Worm (Caenorhabditis elegans) whole organism, L1 larva: Measurements from ENCODE around the gene rmh-2.

ENCODE experiments used
- F16B12.6 ChIP-seq: fragments of 150-350 bp; optimal IDR thresholded peaks from 2 replicates; lab custom pipeline; 2014; ENCODE audit warnings: missing biosample characterization, missing genetic modification characterization
- aly-2 ChIP-seq: fragments of 150-350 bp; optimal IDR thresholded peaks from 2 replicates; lab custom pipeline; 2014; ENCODE audit warnings: missing biosample characterization, missing genetic modification characterization
- ama-1 ChIP-seq: fragments of 150-350 bp; optimal IDR thresholded peaks from 2 replicates; lab custom pipeline; 2014
- ceh-63 ChIP-seq: fragments of 200-800 bp; sonication (Bioruptor generic); optimal IDR thresholded peaks from 2 replicates; lab custom pipeline; 2018; ENCODE audit warnings: mild to moderate bottlenecking, missing genetic modification characterization, missing compliant biosample characterization
- ceh-82 ChIP-seq, 3 experiments: fragments of 150-350 bp in 1 of 3; sonication (generic microtip) in 2 of 3; optimal IDR thresholded peaks; 2 replicates each; lab custom pipeline; 2014 to 2017; ENCODE audit warnings: missing biosample characterization in 3 of 3, missing genetic modification characterization in 3 of 3
- ceh-88 ChIP-seq: fragments of 200-800 bp; sonication (Bioruptor generic); IDR thresholded peaks from 2 replicates; pipeline ENCODE4 v1.3.6; 2022; ENCODE audit warnings: missing genetic modification characterization, missing compliant biosample characterization
- ceh-90 ChIP-seq: sonication (generic microtip); optimal IDR thresholded peaks from 2 replicates; lab custom pipeline; 2016; ENCODE audit warnings: missing genetic modification characterization, missing compliant biosample characterization
- dpl-1 ChIP-seq, 3 experiments: fragments of 150-350 bp in 2 of 3; sonication (generic microtip) in 1 of 3; optimal IDR thresholded peaks; 2 replicates each; lab custom pipeline; 2014 to 2017; ENCODE audit warnings: missing biosample characterization in 3 of 3, missing genetic modification characterization in 3 of 3, missing genetic modification reagents in 3 of 3
- dsc-1 ChIP-seq: sonication (generic microtip); optimal IDR thresholded peaks from 2 replicates; lab custom pipeline; 2016; ENCODE audit warnings: mild to moderate bottlenecking, missing genetic modification characterization, missing compliant biosample characterization
- efl-3 ChIP-seq: fragments of 200-800 bp; sonication (Bioruptor generic); optimal IDR thresholded peaks from 2 replicates; lab custom pipeline; 2018; ENCODE audit warnings: mild to moderate bottlenecking, missing genetic modification characterization, missing compliant biosample characterization
- egl-13 ChIP-seq: sonication (generic microtip); optimal IDR thresholded peaks from 2 replicates; lab custom pipeline; 2016; ENCODE audit warnings: missing genotype, missing genetic modification reagents, missing genetic modification characterization, missing compliant biosample characterization
- ets-5 ChIP-seq: fragments of 200-800 bp; sonication (Bioruptor generic); IDR thresholded peaks from 2 replicates; pipeline ENCODE4 v1.3.6; 2022; ENCODE audit warnings: missing genetic modification characterization, missing compliant biosample characterization
- fkh-10 ChIP-seq: sonication (generic microtip); optimal IDR thresholded peaks from 2 replicates; lab custom pipeline; 2017; ENCODE audit warnings: missing biosample characterization, missing genetic modification reagents, missing genetic modification characterization
- fkh-8 ChIP-seq: sonication (generic microtip); optimal IDR thresholded peaks from 2 replicates; lab custom pipeline; 2016; ENCODE audit warnings: mild to moderate bottlenecking, missing genetic modification characterization, missing compliant biosample characterization
- grh-1 ChIP-seq: fragments of 200-800 bp; sonication (Bioruptor generic); IDR thresholded peaks from 2 replicates; pipeline ENCODE4 v1.3.6; 2022; ENCODE audit warnings: missing genetic modification reagents, missing genetic modification characterization, missing compliant biosample characterization
- hlh-17 ChIP-seq: fragments of 200-800 bp; sonication (Bioruptor generic); optimal IDR thresholded peaks from 2 replicates; lab custom pipeline; 2018; ENCODE audit warnings: missing genetic modification characterization, mild to moderate bottlenecking, missing compliant biosample characterization, moderate library complexity, borderline replicate concordance
- hlh-4 ChIP-seq: sonication (generic microtip); optimal IDR thresholded peaks from 2 replicates; lab custom pipeline; 2016; ENCODE audit warnings: mild to moderate bottlenecking, missing genetic modification characterization, missing compliant biosample characterization
- lin-13 ChIP-seq: fragments of 150-350 bp; optimal IDR thresholded peaks from 2 replicates; lab custom pipeline; 2014; ENCODE audit warnings: missing biosample characterization, missing genetic modification reagents, missing genetic modification characterization
- lin-14 ChIP-seq: fragments of 200-800 bp; sonication (Bioruptor generic); optimal IDR thresholded peaks from 2 replicates; lab custom pipeline; 2018; ENCODE audit warnings: mild to moderate bottlenecking, missing genetic modification characterization, moderate library complexity, missing compliant biosample characterization
- lin-15B ChIP-seq: fragments of 150-350 bp; sonication (generic microtip); optimal IDR thresholded peaks from 3 replicates; lab custom pipeline; 2014; ENCODE audit warnings: missing biosample characterization, missing genetic modification characterization
- lin-39 ChIP-seq: fragments of 150-350 bp; optimal IDR thresholded peaks from 2 replicates; lab custom pipeline; 2014; ENCODE audit warnings: missing biosample characterization, missing genetic modification reagents, missing genetic modification characterization
- lir-3 ChIP-seq: sonication (generic microtip); optimal IDR thresholded peaks from 2 replicates; lab custom pipeline; 2016; ENCODE audit warnings: mild to moderate bottlenecking, missing genetic modification characterization, moderate library complexity, missing compliant biosample characterization; ENCODE audit not compliant: poor library complexity
- lsy-2 ChIP-seq, 2 experiments: fragments of 150-350 bp; optimal IDR thresholded peaks; 2 replicates each; lab custom pipeline; 2014; ENCODE audit warnings: missing biosample characterization in 2 of 2, missing genetic modification characterization in 2 of 2
- mab-9 ChIP-seq: fragments of 200-800 bp; sonication (Bioruptor generic); IDR thresholded peaks from 2 replicates; pipeline ENCODE4 v1.3.6; 2022; ENCODE audit warnings: missing genetic modification reagents, missing genetic modification characterization, missing compliant biosample characterization
- mep-1 ChIP-seq: fragments of 150-350 bp; optimal IDR thresholded peaks from 2 replicates; lab custom pipeline; 2014; ENCODE audit warnings: missing biosample characterization, missing genetic modification characterization
- nhr-19 ChIP-seq: fragments of 200-800 bp; sonication (Bioruptor generic); conservative IDR thresholded peaks from 2 replicates; pipeline ENCODE4 v1.3.6; 2022; ENCODE audit warnings: missing genetic modification characterization, missing compliant biosample characterization
- nhr-20 ChIP-seq: sonication (generic microtip); optimal IDR thresholded peaks from 2 replicates; lab custom pipeline; 2016; ENCODE audit warnings: mild to moderate bottlenecking, missing genetic modification characterization, missing compliant biosample characterization
- nhr-237 ChIP-seq: fragments of 150-350 bp; optimal IDR thresholded peaks from 2 replicates; lab custom pipeline; 2014; ENCODE audit warnings: missing biosample characterization, missing genetic modification characterization
- nhr-28 ChIP-seq: fragments of 150-350 bp; optimal IDR thresholded peaks from 2 replicates; lab custom pipeline; 2014; ENCODE audit warnings: missing biosample characterization, missing genetic modification characterization
- nhr-47 ChIP-seq: sonication (generic microtip); optimal IDR thresholded peaks from 2 replicates; lab custom pipeline; 2016; ENCODE audit warnings: mild to moderate bottlenecking, missing genetic modification characterization, moderate library complexity, missing compliant biosample characterization
- nhr-71 ChIP-seq: sonication (generic microtip); optimal IDR thresholded peaks from 2 replicates; lab custom pipeline; 2016; ENCODE audit warnings: mild to moderate bottlenecking, missing genetic modification characterization, moderate library complexity, missing compliant biosample characterization
- nhr-76 ChIP-seq: sonication (generic microtip); optimal IDR thresholded peaks from 2 replicates; lab custom pipeline; 2017; ENCODE audit warnings: missing biosample characterization, missing genetic modification characterization
- nhr-77 ChIP-seq: fragments of 150-350 bp; optimal IDR thresholded peaks from 2 replicates; lab custom pipeline; 2014; ENCODE audit warnings: missing biosample characterization, missing genetic modification characterization
- nhr-85 ChIP-seq: sonication (generic microtip); peaks from one replicate; lab custom pipeline; 2016; ENCODE audit warnings: missing genetic modification characterization, inconsistent platforms, missing compliant biosample characterization
- nhr-90 ChIP-seq: sonication (generic microtip); optimal IDR thresholded peaks from 2 replicates; lab custom pipeline; 2016; ENCODE audit warnings: mild to moderate bottlenecking, missing genetic modification characterization, missing compliant biosample characterization; ENCODE audit not compliant: poor library complexity
- pag-3 ChIP-seq: sonication (generic microtip); optimal IDR thresholded peaks from 2 replicates; lab custom pipeline; 2017; ENCODE audit warnings: missing genetic modification characterization, mild to moderate bottlenecking, missing compliant biosample characterization, antibody characterized with exemption, borderline replicate concordance; ENCODE audit not compliant: insufficient read depth
- pqm-1 ChIP-seq: sonication (generic microtip); optimal IDR thresholded peaks from 3 replicates; lab custom pipeline; 2017; ENCODE audit warnings: missing biosample characterization, missing genetic modification characterization
- rnt-1 ChIP-seq: sonication (generic microtip); optimal IDR thresholded peaks from 2 replicates; lab custom pipeline; 2016; ENCODE audit warnings: mild to moderate bottlenecking, missing genetic modification characterization, moderate library complexity, missing compliant biosample characterization
- snpc-4 ChIP-seq: fragments of 150-350 bp; optimal IDR thresholded peaks from 2 replicates; lab custom pipeline; 2014; ENCODE audit warnings: missing biosample characterization, missing genetic modification characterization
- snu-23 ChIP-seq: sonication (generic microtip); optimal IDR thresholded peaks from 2 replicates; lab custom pipeline; 2016; ENCODE audit warnings: missing genetic modification characterization, missing compliant biosample characterization
- sptf-1 ChIP-seq: fragments of 150-350 bp; optimal IDR thresholded peaks from 2 replicates; lab custom pipeline; 2014; ENCODE audit warnings: missing biosample characterization, missing genetic modification characterization
- tbx-2 ChIP-seq: sonication (generic microtip); optimal IDR thresholded peaks from 2 replicates; lab custom pipeline; 2016; ENCODE audit warnings: missing genetic modification characterization, missing compliant biosample characterization
- tlp-1 ChIP-seq: fragments of 150-350 bp; optimal IDR thresholded peaks from 2 replicates; lab custom pipeline; 2014; ENCODE audit warnings: missing biosample characterization, missing genetic modification characterization
- unc-130 ChIP-seq: fragments of 150-350 bp; optimal IDR thresholded peaks from 2 replicates; lab custom pipeline; 2017; ENCODE audit warnings: missing biosample characterization, missing genetic modification characterization, inconsistent platforms
- unc-30 ChIP-seq: sonication (generic microtip); optimal IDR thresholded peaks from 2 replicates; lab custom pipeline; 2017; ENCODE audit warnings: missing biosample characterization, missing genetic modification characterization
- unc-86 ChIP-seq: sonication (generic microtip); optimal IDR thresholded peaks from 2 replicates; lab custom pipeline; 2016; ENCODE audit warnings: missing genetic modification characterization, missing compliant biosample characterization
- unc-98 ChIP-seq: fragments of 200-800 bp; sonication (Bioruptor generic); IDR thresholded peaks from 2 replicates; pipeline ENCODE4 v1.3.6; 2022; ENCODE audit warnings: missing genetic modification characterization, missing compliant biosample characterization
- vab-15 ChIP-seq: sonication (generic microtip); optimal IDR thresholded peaks from 2 replicates; lab custom pipeline; 2017; ENCODE audit warnings: missing genotype, mild to moderate bottlenecking, missing genetic modification characterization, missing compliant biosample characterization
- xbp-1 ChIP-seq: sonication (generic microtip); optimal IDR thresholded peaks from 2 replicates; lab custom pipeline; 2016; ENCODE audit warnings: missing genetic modification characterization, missing compliant biosample characterization
- ztf-11 ChIP-seq, 2 experiments: sonication (generic microtip); optimal IDR thresholded peaks; 2 replicates each; lab custom pipeline; 2016 to 2017; ENCODE audit warnings: missing genetic modification characterization in 2 of 2, missing biosample characterization in 1 of 2, missing compliant biosample characterization in 1 of 2

rmh-2 gene

ce11 chrV:9960376-9960775 is 29.8 kb upstream of the rmh-2 start, which contains the start of gene T07C12.10:
TSS of gene T07C12.10 (minus strand) at chrV:9960476.
- TF ChIP-seq unc-130 (tag; lab: Kevin White, UChicago) (no peak), nhr-19 (GFP tag; lab: Robert Waterston, UW) (no peak), sptf-1 (tag; lab: Kevin White, UChicago) (no peak), vab-15 (tag; lab: Kevin White, UChicago) (no peak), unc-98 (GFP tag; lab: Robert Waterston, UW) (no peak), fkh-10 (no peak), unc-86 (tag; lab: Kevin White, UChicago) (no peak), snu-23 (GFP tag; lab: Kevin White, UChicago) (no peak), ceh-88 (no peak), nhr-47 (no peak), nhr-76 (tag; lab: Kevin White, UChicago) (no peak), ceh-63 (no peak), aly-2 (no peak), unc-30 (tag; lab: Kevin White, UChicago) (no peak), F16B12.6 (no peak), nhr-20 (tag; lab: Kevin White, UChicago) (no peak)

ce11 chrV:9958654-9959053 is 28.1 kb upstream of the rmh-2 start:
- no peak for TF ChIP-seq ztf-11 (tag; optimal IDR thresholded peaks at IDR 0.05; lab: Kevin White, UChicago)
- TF ChIP-seq nhr-85 (tag; lab: Kevin White, UChicago) = no peak
- no peak for TF ChIP-seq lir-3 (tag; lab: Kevin White, UChicago)
- no peak for TF ChIP-seq grh-1 (GFP tag; lab: Robert Waterston, UW)
- TF ChIP-seq lin-39 = no peak
- TF ChIP-seq nhr-47 = no peak
- TF ChIP-seq ceh-88 = no peak
- TF ChIP-seq rnt-1 (tag; lab: Kevin White, UChicago) = peak; percentile 72
- no peak for TF ChIP-seq pqm-1
- peak; percentile 8 for TF ChIP-seq nhr-77 (tag; lab: Kevin White, UChicago)
- no peak for TF ChIP-seq fkh-8 (tag; lab: Kevin White, UChicago)
- no peak for TF ChIP-seq snpc-4 (tag; lab: Kevin White, UChicago)
- no peak for TF ChIP-seq mab-9 (GFP tag; lab: Robert Waterston, UW)
- TF ChIP-seq efl-3 (GFP tag; lab: Kevin White, UChicago) = no peak
- TF ChIP-seq ets-5 = no peak
- peak; percentile 56 for TF ChIP-seq tbx-2 (tag; lab: Kevin White, UChicago)
- no peak for TF ChIP-seq nhr-28 (tag; lab: Kevin White, UChicago)
- TF ChIP-seq pag-3 (tag; lab: Kevin White, UChicago) = no peak
- peak; percentile 29 for TF ChIP-seq mep-1 (tag; lab: Kevin White, UChicago)
- TF ChIP-seq hlh-17 (GFP tag; lab: Kevin White, UChicago) = no peak
- TF ChIP-seq unc-98 (GFP tag; lab: Robert Waterston, UW) = no peak
- TF ChIP-seq lin-13 (GFP tag; lab: Kevin White, UChicago) = no peak
- no peak for TF ChIP-seq tlp-1 (tag; lab: Kevin White, UChicago)
- TF ChIP-seq fkh-10 = no peak
- TF ChIP-seq nhr-20 (tag; lab: Kevin White, UChicago) = peak; percentile 49
- no peak for TF ChIP-seq ama-1 (lab: Kevin White, UChicago)
- no peak for TF ChIP-seq nhr-90 (tag; lab: Kevin White, UChicago)
- TF ChIP-seq ceh-63 = no peak
- no peak for TF ChIP-seq egl-13 (tag; lab: Kevin White, UChicago)
- TF ChIP-seq hlh-4 (tag; lab: Kevin White, UChicago) = no peak
- no peak for TF ChIP-seq F16B12.6
- TF ChIP-seq nhr-237 (tag; lab: Kevin White, UChicago) = no peak
- TF ChIP-seq nhr-76 (tag; lab: Kevin White, UChicago) = no peak
- TF ChIP-seq ceh-82 (tag; optimal IDR thresholded peaks at IDR 0.05; lab: Kevin White, UChicago) = no peak
- peak; percentile 46 for TF ChIP-seq nhr-19 (GFP tag; lab: Robert Waterston, UW)
- peak; percentile 77 for TF ChIP-seq nhr-71 (tag; lab: Kevin White, UChicago)
- TF ChIP-seq xbp-1 (tag; lab: Kevin White, UChicago) = peak; percentile 2
- no peak for TF ChIP-seq lin-15B (tag; lab: Kevin White, UChicago)
- no peak for TF ChIP-seq dpl-1 (GFP tag; optimal IDR thresholded peaks at IDR 0.05; lab: Kevin White, UChicago)
- peak; percentile 50 for TF ChIP-seq snu-23 (GFP tag; lab: Kevin White, UChicago)
- peak; percentile 75 for TF ChIP-seq lin-14 (GFP tag; lab: Kevin White, UChicago)
- TF ChIP-seq dsc-1 (tag; lab: Kevin White, UChicago) = peak; percentile 36
- peak; percentile 24 to 48 for TF ChIP-seq lsy-2 (tag; optimal IDR thresholded peaks at IDR 0.05; lab: Kevin White, UChicago)
- no peak for TF ChIP-seq ceh-90 (tag; lab: Kevin White, UChicago)
